Fruit fly (Drosophila melanogaster) whole organism, prepupa: ENCODE measurements around the gene Atf3.

Source experiments
- Blimp-1 ChIP-seq: fragments of 200-800 bp; sonication (Bioruptor generic); optimal IDR thresholded peaks from 3 replicates; lab custom pipeline; 2017; ENCODE audit warnings: missing biosample characterization, missing genetic modification characterization, mild to moderate bottlenecking, moderate library complexity, missing genetic modification reagents
- CG10631 ChIP-seq: fragments of 200-800 bp; sonication (Bioruptor generic); optimal IDR thresholded peaks from 2 replicates; lab custom pipeline; 2016; ENCODE audit warnings: missing biosample characterization, missing genetic modification characterization
- CG10669 ChIP-seq: fragments of 200-800 bp; sonication (Bioruptor generic); optimal IDR thresholded peaks from 3 replicates; lab custom pipeline; 2018; ENCODE audit warnings: missing biosample characterization, mild to moderate bottlenecking, missing genetic modification characterization, moderate library complexity
- CG11902 ChIP-seq: fragments of 200-800 bp; sonication (Bioruptor generic); optimal IDR thresholded peaks from 3 replicates; lab custom pipeline; 2016; ENCODE audit warnings: missing biosample characterization, missing genetic modification characterization
- CG15336 ChIP-seq: fragments of 200-800 bp; sonication (Bioruptor generic); IDR thresholded peaks from 2 replicates; pipeline ENCODE4 v1.3.6; 2022; ENCODE audit warnings: missing biosample characterization, missing genetic modification characterization
- CG1621 ChIP-seq: fragments of 200-800 bp; sonication (Bioruptor generic); optimal IDR thresholded peaks from 3 replicates; lab custom pipeline; 2018; ENCODE audit warnings: missing biosample characterization, mild to moderate bottlenecking, missing genetic modification characterization
- CG3032 ChIP-seq: fragments of 200-800 bp; optimal IDR thresholded peaks from 2 replicates; lab custom pipeline; 2019; ENCODE audit warnings: missing biosample characterization, mild to moderate bottlenecking, missing genetic modification characterization, moderate library complexity
- CG31627 ChIP-seq: fragments of 200-800 bp; sonication (Bioruptor generic); optimal IDR thresholded peaks from 3 replicates; lab custom pipeline; 2016; ENCODE audit warnings: missing biosample characterization, missing genetic modification characterization
- CG32006 ChIP-seq: fragments of 200-800 bp; sonication (Bioruptor generic); optimal IDR thresholded peaks from 3 replicates; lab custom pipeline; 2017; ENCODE audit warnings: missing biosample characterization, mild to moderate bottlenecking, missing genetic modification characterization
- CG34406 ChIP-seq: fragments of 200-800 bp; sonication (Bioruptor generic); optimal IDR thresholded peaks from 3 replicates; lab custom pipeline; 2016; ENCODE audit warnings: missing biosample characterization, missing genetic modification characterization
- CG3919 ChIP-seq: fragments of 200-800 bp; sonication (Bioruptor generic); optimal IDR thresholded peaks from 3 replicates; lab custom pipeline; 2016; ENCODE audit warnings: missing biosample characterization, missing genetic modification characterization
- CG4318 ChIP-seq: fragments of 200-800 bp; sonication (Bioruptor generic); optimal IDR thresholded peaks from 3 replicates; lab custom pipeline; 2017; ENCODE audit warnings: missing biosample characterization, mild to moderate bottlenecking, missing genetic modification characterization
- CG6163 ChIP-seq: fragments of 200-800 bp; sonication (Bioruptor generic); IDR thresholded peaks from 3 replicates; pipeline ENCODE4 v1.3.6; 2022; ENCODE audit warnings: missing biosample characterization, missing genetic modification characterization
- CG6276 ChIP-seq: fragments of 200-800 bp; sonication (Bioruptor generic); optimal IDR thresholded peaks from 2 replicates; lab custom pipeline; 2017; ENCODE audit warnings: missing biosample characterization, mild to moderate bottlenecking, missing genetic modification characterization
- CG6808 ChIP-seq: fragments of 200-800 bp; sonication (Bioruptor generic); optimal IDR thresholded peaks from 3 replicates; lab custom pipeline; 2017; ENCODE audit warnings: missing biosample characterization, missing genetic modification characterization, mild to moderate bottlenecking, moderate library complexity, missing genetic modification reagents
- CG6854 ChIP-seq: fragments of 200-800 bp; sonication (Bioruptor generic); optimal IDR thresholded peaks from 2 replicates; lab custom pipeline; 2017; ENCODE audit warnings: missing biosample characterization, mild to moderate bottlenecking, missing genetic modification characterization
- CG8632 ChIP-seq: fragments of 200-800 bp; sonication (Bioruptor generic); optimal IDR thresholded peaks from 3 replicates; lab custom pipeline; 2016; ENCODE audit warnings: missing biosample characterization, missing genetic modification characterization
- CG9139 ChIP-seq: fragments of 200-800 bp; sonication (Bioruptor generic); optimal IDR thresholded peaks from 3 replicates; lab custom pipeline; 2017; ENCODE audit warnings: missing biosample characterization, mild to moderate bottlenecking, missing genetic modification characterization
- Ets21C ChIP-seq: fragments of 200-800 bp; sonication (Bioruptor generic); optimal IDR thresholded peaks from 3 replicates; lab custom pipeline; 2016; ENCODE audit warnings: missing biosample characterization, missing genetic modification characterization
- Ets96B ChIP-seq: fragments of 200-800 bp; optimal IDR thresholded peaks from 2 replicates; lab custom pipeline; 2019; ENCODE audit warnings: missing biosample characterization, mild to moderate bottlenecking, missing genetic modification characterization, moderate library complexity
- Hr39 ChIP-seq: fragments of 200-800 bp; sonication (Bioruptor generic); optimal IDR thresholded peaks from 2 replicates; lab custom pipeline; 2016; ENCODE audit warnings: missing biosample characterization, missing genetic modification characterization
- Hr4 ChIP-seq: fragments of 200-800 bp; sonication (Bioruptor generic); optimal IDR thresholded peaks from 3 replicates; lab custom pipeline; 2016; ENCODE audit warnings: missing biosample characterization, missing genetic modification characterization
- Lpt ChIP-seq: fragments of 200-800 bp; sonication (Bioruptor generic); optimal IDR thresholded peaks from 3 replicates; lab custom pipeline; 2016; ENCODE audit warnings: missing biosample characterization, missing genetic modification characterization
- Met ChIP-seq: fragments of 200-800 bp; sonication (Bioruptor generic); optimal IDR thresholded peaks from 3 replicates; lab custom pipeline; 2016; ENCODE audit warnings: missing biosample characterization, missing genetic modification characterization
- OdsH ChIP-seq: fragments of 200-800 bp; sonication (Bioruptor generic); optimal IDR thresholded peaks from 3 replicates; lab custom pipeline; 2016; ENCODE audit warnings: missing biosample characterization, missing genetic modification characterization
- Smox ChIP-seq: fragments of 200-800 bp; sonication (Bioruptor generic); optimal IDR thresholded peaks from 3 replicates; lab custom pipeline; 2016; ENCODE audit warnings: missing biosample characterization, missing genetic modification characterization
- Sox102F ChIP-seq: fragments of 200-800 bp; sonication (Bioruptor generic); optimal IDR thresholded peaks from 2 replicates; lab custom pipeline; 2016; ENCODE audit warnings: missing biosample characterization, mild to moderate bottlenecking, missing genetic modification characterization
- Sox14 ChIP-seq: fragments of 200-800 bp; sonication (Bioruptor generic); optimal IDR thresholded peaks from 3 replicates; lab custom pipeline; 2016; ENCODE audit warnings: missing biosample characterization, missing genetic modification characterization
- Sox15 ChIP-seq: fragments of 200-800 bp; sonication (Bioruptor generic); optimal IDR thresholded peaks from 3 replicates; lab custom pipeline; 2016; ENCODE audit warnings: missing biosample characterization, missing genetic modification characterization
- achi ChIP-seq: fragments of 200-800 bp; sonication (Bioruptor generic); optimal IDR thresholded peaks from 3 replicates; lab custom pipeline; 2016; ENCODE audit warnings: missing biosample characterization, missing genetic modification characterization
- cyc ChIP-seq: fragments of 200-800 bp; sonication (Bioruptor generic); optimal IDR thresholded peaks from 3 replicates; lab custom pipeline; 2016; ENCODE audit warnings: missing biosample characterization, missing genetic modification characterization
- dsx ChIP-seq: fragments of 200-800 bp; optimal IDR thresholded peaks from 3 replicates; lab custom pipeline; 2019; ENCODE audit warnings: missing biosample characterization, mild to moderate bottlenecking, missing genetic modification characterization, moderate library complexity; ENCODE audit not compliant: poor library complexity, severe bottlenecking
- esn ChIP-seq: fragments of 200-800 bp; sonication (Bioruptor generic); optimal IDR thresholded peaks from 2 replicates; lab custom pipeline; 2016; ENCODE audit warnings: missing biosample characterization, mild to moderate bottlenecking, missing genetic modification characterization, moderate library complexity
- fd85E ChIP-seq: fragments of 200-800 bp; sonication (Bioruptor generic); optimal IDR thresholded peaks from 3 replicates; lab custom pipeline; 2016; ENCODE audit warnings: missing biosample characterization, missing genetic modification characterization
- fkh ChIP-seq: fragments of 200-800 bp; sonication (Bioruptor generic); optimal IDR thresholded peaks from 3 replicates; lab custom pipeline; 2017; ENCODE audit warnings: missing biosample characterization, mild to moderate bottlenecking, missing genetic modification characterization, moderate library complexity
- lz ChIP-seq: fragments of 200-800 bp; sonication (Bioruptor generic); optimal IDR thresholded peaks from 3 replicates; lab custom pipeline; 2016; ENCODE audit warnings: missing biosample characterization, missing genetic modification characterization
- net ChIP-seq: fragments of 200-800 bp; sonication (Bioruptor generic); optimal IDR thresholded peaks from 3 replicates; lab custom pipeline; 2016; ENCODE audit warnings: missing biosample characterization, missing genetic modification characterization
- pdm3 ChIP-seq: fragments of 200-800 bp; sonication (Bioruptor generic); optimal IDR thresholded peaks from 3 replicates; lab custom pipeline; 2016; ENCODE audit warnings: missing biosample characterization, missing genetic modification characterization
- salr ChIP-seq, 2 experiments: fragments of 200-800 bp; sonication (Bioruptor generic); optimal IDR thresholded peaks; 3 replicates each; lab custom pipeline; 2016 to 2018; ENCODE audit warnings: missing biosample characterization in 2 of 2, missing genetic modification characterization in 2 of 2, mild to moderate bottlenecking in 1 of 2
- spab ChIP-seq: fragments of 200-800 bp; sonication (Bioruptor generic); optimal IDR thresholded peaks from 2 replicates; lab custom pipeline; 2017; ENCODE audit warnings: missing biosample characterization, mild to moderate bottlenecking, missing genetic modification characterization, missing genetic modification reagents
- svp ChIP-seq: fragments of 200-800 bp; sonication (Bioruptor generic); peaks from one replicate; lab custom pipeline; 2016; ENCODE audit warnings: missing biosample characterization, missing genetic modification characterization
- topi ChIP-seq: fragments of 200-800 bp; sonication (Bioruptor generic); optimal IDR thresholded peaks from 3 replicates; lab custom pipeline; 2016; ENCODE audit warnings: missing biosample characterization, missing genetic modification characterization
- vri ChIP-seq: fragments of 200-800 bp; sonication (Bioruptor generic); optimal IDR thresholded peaks from 3 replicates; lab custom pipeline; 2016; ENCODE audit warnings: missing biosample characterization, mild to moderate bottlenecking, missing genetic modification characterization

Atf3 gene

dm6 chrX:1239832-1240231, 35.3 kb downstream of the Atf3 start, which contains the start of gene CG11403 (continued):
- TF ChIP-seq CG4318 (no peak), CG3032 (tag; lab: Kevin White, UChicago) (peak; percentile 13), OdsH (GFP tag; lab: Kevin White, UChicago) (no peak), CG8632 (GFP tag; lab: Kevin White, UChicago) (no peak), Sox15 (GFP tag; lab: Kevin White, UChicago) (no peak), Smox (GFP tag; lab: Kevin White, UChicago) (no peak), CG11902 (no peak), Sox14 (peak; percentile 56), vri (no peak), salr (GFP tag; optimal IDR thresholded peaks at IDR 0.05; lab: Kevin White, UChicago) (no peak), esn (GFP tag; lab: Kevin White, UChicago) (peak; percentile 31), CG6163 (no peak), svp (GFP tag; lab: Kevin White, UChicago) (peak; percentile 46), CG31627 (GFP tag; lab: Kevin White, UChicago) (peak; percentile 28), Hr4 (GFP tag; lab: Kevin White, UChicago) (no peak), achi (GFP tag; lab: Kevin White, UChicago) (no peak), CG10669 (GFP tag; lab: Kevin White, UChicago) (no peak), dsx (GFP tag; lab: Kevin White, UChicago) (no peak), lz (GFP tag; lab: Kevin White, UChicago) (peak; percentile 1), net (GFP tag; lab: Kevin White, UChicago) (no peak), pdm3 (GFP tag; lab: Kevin White, UChicago) (no peak)
- TF ChIP-seq, all 60 proteins: peak for 9

dm6 chrX:1236475-1236874, 38.6 kb downstream of the Atf3 start, which contains the start of gene CG3638:
Gene CG3638 (minus strand): TSS chrX:1236684.
- no peak for TF ChIP-seq topi (GFP tag; lab: Kevin White, UChicago)
- TF ChIP-seq lz (GFP tag; lab: Kevin White, UChicago): peak; percentile 9
- TF ChIP-seq Sox14: peak; percentile 44
- TF ChIP-seq CG3919 (GFP tag; lab: Kevin White, UChicago): peak; percentile 12
- TF ChIP-seq CG3032 (tag; lab: Kevin White, UChicago): peak; percentile 11
- TF ChIP-seq CG31627 (GFP tag; lab: Kevin White, UChicago): peak; percentile 23
- no peak for TF ChIP-seq Ets96B
- TF ChIP-seq CG34406 (GFP tag; lab: Kevin White, UChicago): no peak
- peak; percentile 26 for TF ChIP-seq svp (GFP tag; lab: Kevin White, UChicago)
- no peak for TF ChIP-seq Lpt
- peak; percentile 17 for TF ChIP-seq cyc
- TF ChIP-seq Hr39: peak; percentile 16

- TF ChIP-seq CG15336 (GFP tag; lab: Robert Waterston, UW): no peak
- TF ChIP-seq Ets21C: no peak
- no peak for TF ChIP-seq vri
Measured at dm6 chrX:1235618-1236006, 39.5 kb downstream of the Atf3 start.

- TF ChIP-seq fd85E (GFP tag; lab: Kevin White, UChicago) (peak; percentile 29), CG32006 (peak; percentile 87), CG6808 (GFP tag; lab: Kevin White, UChicago) (peak; percentile 78), CG4318 (peak; percentile 75), Met (GFP tag; lab: Kevin White, UChicago) (peak; percentile 91), CG9139 (GFP tag; lab: Kevin White, UChicago) (peak; percentile 72), CG6854 (GFP tag; lab: Kevin White, UChicago) (peak; percentile 77), CG1621 (tag; lab: Kevin White, UChicago) (peak; percentile 86), fkh (GFP tag; lab: Kevin White, UChicago) (peak; percentile 31), CG11902 (peak; percentile 59), CG10631 (peak; percentile 84), svp (GFP tag; lab: Kevin White, UChicago) (peak; percentile 94), CG6276 (GFP tag; lab: Kevin White, UChicago) (peak; percentile 80), CG6163 (peak; percentile 92), Blimp-1 (GFP tag; lab: Kevin White, UChicago) (peak; percentile 48), esn (GFP tag; lab: Kevin White, UChicago) (peak; percentile 90), vri (peak; percentile 57), Hr39 (peak; percentile 86), Ets21C (peak; percentile 78), Sox102F (GFP tag; lab: Kevin White, UChicago) (peak; percentile 90), achi (GFP tag; lab: Kevin White, UChicago) (peak; percentile 85), CG10669 (GFP tag; lab: Kevin White, UChicago) (peak; percentile 87), Lpt (peak; percentile 59), spab (GFP tag; lab: Kevin White, UChicago) (peak; percentile 76)
Measured at dm6 chrX:1234817-1235617, 40.1 kb downstream of the Atf3 start.
